Fruit fly (Drosophila melanogaster): Measurements from ENCODE around the gene dsb.

dm6 chr3L:1869719-1870118, 40.3 kb downstream of the dsb start, which contains the start of gene CG13924:
- no peak for TF ChIP-seq h (GFP tag; optimal IDR thresholded peaks at IDR 0.05)
- TF ChIP-seq CrebA (GFP tag; optimal IDR thresholded peaks at IDR 0.05; ENCODE audit: borderline replicate concordance), result no peak
